Worm (Caenorhabditis elegans) whole organism, L3 larva: ENCODE results near the gene npl-4.1.

Source experiments
- R02D3.7 ChIP-seq: fragments of 150-350 bp; optimal IDR thresholded peaks from 2 replicates; lab custom pipeline; 2014; ENCODE audit warnings: missing biosample characterization, missing genetic modification characterization
- ceh-82 ChIP-seq: fragments of 150-350 bp; optimal IDR thresholded peaks from 2 replicates; lab custom pipeline; 2014; ENCODE audit warnings: missing biosample characterization, missing genetic modification characterization
- egl-27 ChIP-seq: sonication (generic microtip); optimal IDR thresholded peaks from 4 replicates; lab custom pipeline; 2017; ENCODE audit warnings: missing biosample characterization, missing genetic modification reagents, missing genetic modification characterization
- elt-3 ChIP-seq, 3 experiments: fragments of 150-350 bp in 1 of 3; sonication (generic microtip) in 2 of 3; optimal IDR thresholded peaks; 2 replicates in 2 of 3; 4 replicates in 1 of 3; lab custom pipeline; 2014 to 2017; ENCODE audit warnings: missing biosample characterization in 3 of 3, missing genetic modification characterization in 3 of 3
- eor-1 ChIP-seq, 2 experiments: fragments of 150-350 bp; optimal IDR thresholded peaks; 2 replicates each; lab custom pipeline; 2014 to 2018; ENCODE audit warnings: missing biosample characterization in 2 of 2, missing genetic modification characterization in 2 of 2
- fkh-10 ChIP-seq: sonication (generic microtip); optimal IDR thresholded peaks from 2 replicates; lab custom pipeline; 2017; ENCODE audit warnings: missing biosample characterization, missing genetic modification reagents, missing genetic modification characterization
- lin-39 ChIP-seq: fragments of 150-350 bp; optimal IDR thresholded peaks from 2 replicates; lab custom pipeline; 2018; ENCODE audit warnings: missing biosample characterization, missing genetic modification reagents, missing genetic modification characterization
- nfya-1 ChIP-seq: sonication (generic microtip); optimal IDR thresholded peaks from 2 replicates; lab custom pipeline; 2017; ENCODE audit warnings: missing genetic modification characterization, mild to moderate bottlenecking, missing compliant biosample characterization, antibody characterized with exemption, moderate library complexity; ENCODE audit not compliant: insufficient read depth
- nhr-77 ChIP-seq: fragments of 150-350 bp; optimal IDR thresholded peaks from 2 replicates; lab custom pipeline; 2014; ENCODE audit warnings: missing biosample characterization, missing genetic modification characterization
- unc-39 ChIP-seq: sonication (generic microtip); optimal IDR thresholded peaks from 4 replicates; lab custom pipeline; 2017; ENCODE audit warnings: missing biosample characterization, missing genetic modification characterization
- unc-62 ChIP-seq: fragments of 150-350 bp; sonication (generic microtip); optimal IDR thresholded peaks from 4 replicates; lab custom pipeline; 2014; ENCODE audit warnings: missing biosample characterization, missing genetic modification reagents, missing genetic modification characterization
- zag-1 ChIP-seq: fragments of 150-350 bp; optimal IDR thresholded peaks from 2 replicates; lab custom pipeline; 2014; ENCODE audit warnings: missing biosample characterization, missing genetic modification characterization

- TF ChIP-seq nfya-1 (tag; lab: Kevin White, UChicago) = no peak
- TF ChIP-seq elt-3 (tag; optimal IDR thresholded peaks at IDR 0.05; lab: Kevin White, UChicago) = no peak
- no peak for TF ChIP-seq nhr-77 (tag; lab: Kevin White, UChicago)
- no peak for TF ChIP-seq R02D3.7
- no peak for TF ChIP-seq lin-39
- no peak for TF ChIP-seq fkh-10 (GFP tag; lab: Kevin White, UChicago)
- no peak for TF ChIP-seq egl-27 (tag; lab: Kevin White, UChicago)
- TF ChIP-seq eor-1 (tag; optimal IDR thresholded peaks at IDR 0.05; lab: Kevin White, UChicago) = no peak
- TF ChIP-seq unc-39 (tag; lab: Kevin White, UChicago) = no peak
- no peak for TF ChIP-seq ceh-82 (tag; lab: Kevin White, UChicago)
- TF ChIP-seq unc-62 (GFP tag; lab: Kevin White, UChicago) = no peak
- TF ChIP-seq zag-1 = no peak
Measured at ce11 chrII:5607756-5608155, 23.4 kb upstream of the npl-4.1 start, which contains the start of gene C17G10.7.
